Fruit fly (Drosophila melanogaster) whole organism, embryonic: ENCODE measurements around the gene Mgat4b.

Experiments
- Asciz ChIP-seq: fragments of 200-800 bp; sonication (Bioruptor generic); optimal IDR thresholded peaks from 2 replicates; lab custom pipeline; 2017; ENCODE audit warnings: missing biosample characterization, mild to moderate bottlenecking, missing genetic modification characterization, missing genetic modification reagents
- B-H2 ChIP-seq: fragments of 200-800 bp; sonication (Bioruptor generic); optimal IDR thresholded peaks from 2 replicates; lab custom pipeline; 2018; ENCODE audit warnings: missing biosample characterization, mild to moderate bottlenecking, missing genetic modification characterization
- CG10543 ChIP-seq: fragments of 200-800 bp; sonication (Bioruptor generic); optimal IDR thresholded peaks from 3 replicates; lab custom pipeline; 2017; ENCODE audit warnings: missing biosample characterization, mild to moderate bottlenecking, missing genetic modification characterization, moderate library complexity
- CG10979 ChIP-seq: fragments of 200-800 bp; sonication (Bioruptor generic); optimal IDR thresholded peaks from 2 replicates; lab custom pipeline; 2018; ENCODE audit warnings: missing biosample characterization, mild to moderate bottlenecking, missing genetic modification characterization, moderate library complexity
- CG11504 ChIP-seq: fragments of 200-800 bp; sonication (Bioruptor generic); optimal IDR thresholded peaks from 3 replicates; lab custom pipeline; 2019; ENCODE audit warnings: missing biosample characterization, mild to moderate bottlenecking, missing genetic modification characterization, moderate library complexity
- CG12942 ChIP-seq: fragments of 200-800 bp; sonication (Bioruptor generic); optimal IDR thresholded peaks from 3 replicates; lab custom pipeline; 2016; ENCODE audit warnings: missing biosample characterization, missing genetic modification characterization
- CG1647 ChIP-seq: fragments of 200-800 bp; sonication (Bioruptor generic); optimal IDR thresholded peaks from 3 replicates; lab custom pipeline; 2016; ENCODE audit warnings: missing biosample characterization, missing genetic modification characterization
- CG2712 ChIP-seq: fragments of 200-800 bp; optimal IDR thresholded peaks from 3 replicates; lab custom pipeline; 2019; ENCODE audit warnings: missing biosample characterization, mild to moderate bottlenecking, missing genetic modification characterization, moderate library complexity
- CG31441 ChIP-seq: fragments of 200-800 bp; sonication (Bioruptor generic); IDR thresholded peaks from 2 replicates; pipeline ENCODE4 v1.3.6; 2022; ENCODE audit warnings: missing biosample characterization, missing genetic modification characterization
- CG32532 ChIP-seq: fragments of 200-800 bp; sonication (Bioruptor generic); IDR thresholded peaks from 2 replicates; pipeline ENCODE4 v1.3.6; 2022; ENCODE audit warnings: missing biosample characterization, missing genetic modification characterization
- CG32772 ChIP-seq: fragments of 200-800 bp; sonication (Bioruptor generic); IDR thresholded peaks from 2 replicates; pipeline ENCODE4 v1.3.6; 2022; ENCODE audit warnings: missing biosample characterization, missing genetic modification characterization
- CG4328 ChIP-seq: fragments of 200-800 bp; sonication (Bioruptor generic); optimal IDR thresholded peaks from 3 replicates; lab custom pipeline; 2017; ENCODE audit warnings: missing biosample characterization, missing genetic modification reagents, missing genetic modification characterization
- CG4404 ChIP-seq: fragments of 200-800 bp; sonication (Bioruptor generic); IDR thresholded peaks from 2 replicates; pipeline ENCODE4 v1.3.6; 2022; ENCODE audit warnings: missing biosample characterization, missing genetic modification characterization
- CG6175 ChIP-seq: fragments of 200-800 bp; sonication (Bioruptor generic); IDR thresholded peaks from 3 replicates; pipeline ENCODE4 v1.3.6; 2022; ENCODE audit warnings: missing biosample characterization, missing genetic modification characterization
- CG6683 ChIP-seq: fragments of 200-800 bp; sonication (Bioruptor generic); optimal IDR thresholded peaks from 2 replicates; lab custom pipeline; 2017; ENCODE audit warnings: missing biosample characterization, mild to moderate bottlenecking, missing genetic modification characterization, missing genetic modification reagents
- CG6791 ChIP-seq: fragments of 200-800 bp; sonication (Bioruptor generic); IDR thresholded peaks from 3 replicates; pipeline ENCODE4 v1.3.6; 2022; ENCODE audit warnings: missing biosample characterization, missing genetic modification characterization; ENCODE audit not compliant: partially characterized antibody
- CG7372 ChIP-seq: fragments of 200-800 bp; sonication (Bioruptor generic); IDR thresholded peaks from 2 replicates; pipeline ENCODE4 v1.3.6; 2022; ENCODE audit warnings: missing biosample characterization, missing genetic modification characterization
- CG7839 ChIP-seq: fragments of 200-800 bp; sonication (Bioruptor generic); optimal IDR thresholded peaks from 3 replicates; lab custom pipeline; 2018; ENCODE audit warnings: missing biosample characterization, mild to moderate bottlenecking, missing genetic modification characterization, moderate library complexity
- CG9609 ChIP-seq: fragments of 200-800 bp; sonication (Bioruptor generic); optimal IDR thresholded peaks from 3 replicates; lab custom pipeline; 2016; ENCODE audit warnings: missing biosample characterization, missing genetic modification characterization
- CG9727 ChIP-seq: fragments of 200-800 bp; sonication (Bioruptor generic); optimal IDR thresholded peaks from 3 replicates; lab custom pipeline; 2017; ENCODE audit warnings: missing biosample characterization, mild to moderate bottlenecking, missing genetic modification characterization
- CG9817 ChIP-seq: fragments of 200-800 bp; sonication (Bioruptor generic); optimal IDR thresholded peaks from 2 replicates; lab custom pipeline; 2018; ENCODE audit warnings: missing biosample characterization, mild to moderate bottlenecking, missing genetic modification characterization, moderate library complexity
- CG9876 ChIP-seq: fragments of 200-800 bp; sonication (Bioruptor generic); optimal IDR thresholded peaks from 2 replicates; lab custom pipeline; 2016; ENCODE audit warnings: missing biosample characterization, missing genetic modification characterization
- Doc3 ChIP-seq: fragments of 200-800 bp; sonication (Bioruptor generic); IDR thresholded peaks from 3 replicates; pipeline ENCODE4 v1.3.6; 2022; ENCODE audit warnings: missing biosample characterization, missing genetic modification characterization; ENCODE audit not compliant: partially characterized antibody
- E2f2 ChIP-seq: fragments of 200-800 bp; sonication (Bioruptor generic); IDR thresholded peaks from 2 replicates; pipeline ENCODE4 v1.3.6; 2022; ENCODE audit warnings: missing biosample characterization, missing genetic modification characterization
- Lim3 ChIP-seq: fragments of 200-800 bp; sonication (Bioruptor generic); IDR thresholded peaks from 2 replicates; pipeline ENCODE4 v1.3.6; 2022; ENCODE audit warnings: missing biosample characterization, missing genetic modification characterization
- Poxn ChIP-seq: fragments of 200-800 bp; sonication (Bioruptor generic); IDR thresholded peaks from 2 replicates; pipeline ENCODE4 v1.3.6; 2022; ENCODE audit warnings: missing biosample characterization, missing genetic modification characterization
- Ravus ChIP-seq: fragments of 200-800 bp; sonication (Bioruptor generic); IDR thresholded peaks from 2 replicates; pipeline ENCODE4 v1.3.6; 2022; ENCODE audit warnings: missing biosample characterization, missing genetic modification characterization
- Sry-δ ChIP-seq: fragments of 200-800 bp; sonication (Bioruptor generic); optimal IDR thresholded peaks from 2 replicates; lab custom pipeline; 2016; ENCODE audit warnings: missing biosample characterization, missing genetic modification characterization
- abd-A ChIP-seq: fragments of 200-800 bp; sonication (Bioruptor generic); optimal IDR thresholded peaks from 3 replicates; lab custom pipeline; 2019; ENCODE audit warnings: missing biosample characterization, mild to moderate bottlenecking, missing genetic modification characterization, moderate library complexity
- ase ChIP-seq: fragments of 200-800 bp; sonication (Bioruptor generic); IDR thresholded peaks from 3 replicates; pipeline ENCODE4 v1.3.6; 2022; ENCODE audit warnings: missing biosample characterization, missing genetic modification characterization
- caup ChIP-seq: fragments of 200-800 bp; sonication (Bioruptor generic); optimal IDR thresholded peaks from 3 replicates; lab custom pipeline; 2017; ENCODE audit warnings: missing biosample characterization, mild to moderate bottlenecking, missing genetic modification characterization, moderate library complexity; ENCODE audit not compliant: severe bottlenecking
- cg ChIP-seq: fragments of 200-800 bp; sonication (Bioruptor generic); optimal IDR thresholded peaks from 3 replicates; lab custom pipeline; 2019; ENCODE audit warnings: missing biosample characterization, mild to moderate bottlenecking, missing genetic modification characterization, moderate library complexity
- chn ChIP-seq: fragments of 200-800 bp; sonication (Bioruptor generic); optimal IDR thresholded peaks from 2 replicates; lab custom pipeline; 2016; ENCODE audit warnings: missing biosample characterization, missing genetic modification characterization
- crc ChIP-seq: fragments of 200-800 bp; sonication (Bioruptor generic); optimal IDR thresholded peaks from 2 replicates; lab custom pipeline; 2016; ENCODE audit warnings: missing biosample characterization, missing genetic modification characterization
- da ChIP-seq: fragments of 200-800 bp; sonication (Bioruptor generic); optimal IDR thresholded peaks from 2 replicates; lab custom pipeline; 2016; ENCODE audit warnings: missing biosample characterization, missing genetic modification characterization
- dimm ChIP-seq: fragments of 200-800 bp; sonication (Bioruptor generic); IDR thresholded peaks from 2 replicates; pipeline ENCODE4 v1.3.6; 2022; ENCODE audit warnings: missing biosample characterization, missing genetic modification characterization
- ems ChIP-seq: fragments of 200-800 bp; sonication (Bioruptor generic); optimal IDR thresholded peaks from 3 replicates; lab custom pipeline; 2016; ENCODE audit warnings: missing biosample characterization, missing genetic modification characterization
- h ChIP-seq: fragments of >200 bp; optimal IDR thresholded peaks from 2 replicates; lab custom pipeline; 2017
- jigr1 ChIP-seq: fragments of 200-800 bp; sonication (Bioruptor generic); IDR thresholded peaks from 3 replicates; pipeline ENCODE4 v1.3.6; 2022; ENCODE audit warnings: missing biosample characterization, missing genetic modification characterization
- lmd ChIP-seq: fragments of 200-800 bp; sonication (Bioruptor generic); IDR thresholded peaks from 2 replicates; pipeline ENCODE4 v1.3.6; 2022; ENCODE audit warnings: missing biosample characterization, missing genetic modification characterization
- nau ChIP-seq: fragments of 200-800 bp; sonication (Bioruptor generic); optimal IDR thresholded peaks from 3 replicates; lab custom pipeline; 2017; ENCODE audit warnings: missing biosample characterization, mild to moderate bottlenecking, missing genetic modification characterization, missing genetic modification reagents
- pan ChIP-seq, 4 experiments: fragments of >200 bp in 3 of 4; fragments of 200-800 bp in 1 of 4; sonication (Bioruptor generic) in 1 of 4; optimal IDR thresholded peaks in 3 of 4; IDR thresholded peaks in 1 of 4; 2 replicates each; pipeline versions ENCODE4 v1.3.6 to Lab custom; 2017 to 2022; ENCODE audit warnings: missing biosample characterization in 2 of 4, missing genetic modification characterization in 2 of 4, mixed read lengths in 1 of 4
- pita ChIP-seq: fragments of 200-800 bp; sonication (Bioruptor generic); optimal IDR thresholded peaks from 2 replicates; lab custom pipeline; 2017; ENCODE audit warnings: missing biosample characterization, mild to moderate bottlenecking, missing genetic modification characterization
- pros ChIP-seq: fragments of 200-800 bp; sonication (Bioruptor generic); optimal IDR thresholded peaks from 3 replicates; lab custom pipeline; 2019; ENCODE audit warnings: missing biosample characterization, mild to moderate bottlenecking, missing genetic modification characterization, moderate library complexity
- rib ChIP-seq: fragments of 200-800 bp; sonication (Bioruptor generic); IDR thresholded peaks from 2 replicates; pipeline ENCODE4 v1.3.6; 2022; ENCODE audit warnings: missing biosample characterization, missing genetic modification characterization
- sens-2 ChIP-seq: fragments of 200-800 bp; sonication (Bioruptor generic); IDR thresholded peaks from 2 replicates; pipeline ENCODE4 v1.3.6; 2022; ENCODE audit warnings: missing biosample characterization, missing genetic modification characterization
- slou ChIP-seq: fragments of 200-800 bp; sonication (Bioruptor generic); optimal IDR thresholded peaks from 3 replicates; lab custom pipeline; 2016; ENCODE audit warnings: missing biosample characterization, missing genetic modification characterization
- toy ChIP-seq: fragments of 200-800 bp; sonication (Bioruptor generic); IDR thresholded peaks from 2 replicates; pipeline ENCODE4 v1.3.6; 2022; ENCODE audit warnings: missing biosample characterization, missing genetic modification characterization
- ttk ChIP-seq: fragments of 200-800 bp; sonication (Bioruptor generic); IDR thresholded peaks from 2 replicates; pipeline ENCODE4 v2.1.2; 2022; ENCODE audit warnings: missing biosample characterization, missing genetic modification characterization

The Mgat4b gene

DNA sequence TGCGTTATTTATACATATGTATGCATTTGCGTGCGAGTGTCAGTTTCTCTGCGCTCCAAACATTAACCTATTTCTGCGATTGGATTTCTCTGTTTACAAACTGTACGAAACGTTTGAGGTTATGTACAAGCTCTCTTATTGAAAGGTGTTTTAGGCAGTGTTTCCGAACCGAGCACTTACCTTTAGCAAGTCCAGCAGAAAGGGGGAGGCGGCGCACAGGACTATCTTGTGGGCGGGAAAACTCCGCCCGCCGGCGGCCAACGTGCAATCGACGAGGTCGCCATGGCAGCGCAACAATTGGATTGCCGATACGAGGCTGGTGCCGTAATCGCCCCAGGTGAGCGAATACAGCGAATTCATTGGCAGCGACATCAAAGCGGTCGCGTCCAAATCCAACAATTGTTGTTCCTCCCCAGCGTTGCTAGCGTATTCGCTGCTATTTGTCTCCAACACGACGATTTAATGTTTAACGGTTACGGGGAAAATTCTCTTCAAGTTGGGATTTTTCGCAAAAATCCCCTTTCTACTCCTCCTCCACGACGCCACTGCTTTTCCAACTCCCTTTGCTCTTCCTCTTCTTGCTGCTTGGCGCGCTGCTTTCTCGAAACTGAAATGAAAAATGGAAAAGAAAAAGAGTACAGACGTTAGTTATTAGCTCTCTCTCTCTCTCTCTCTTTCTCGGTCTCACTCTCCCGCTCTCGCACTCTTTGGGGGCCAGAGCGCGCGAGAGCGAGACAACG, 12.2 kb downstream of the Mgat4b start (continued):
- TF ChIP-seq pros (GFP tag; lab: Kevin White, UChicago) = peak; percentile 93
- peak; percentile 85 for TF ChIP-seq CG6175
- no peak for TF ChIP-seq abd-A
- TF ChIP-seq CG1647 (GFP tag; lab: Kevin White, UChicago) = peak; percentile 79
- peak; percentile 86 for TF ChIP-seq sens-2
- peak; percentile 76 for TF ChIP-seq jigr1 (GFP tag; lab: Robert Waterston, UW)
- no peak for TF ChIP-seq h (lab: Kevin White, UChicago)
- no peak for TF ChIP-seq Doc3
- peak; percentile 87 for TF ChIP-seq CG9727 (GFP tag; lab: Kevin White, UChicago)
- peak; percentile 37; the same call in 1 of the 3 replicates for TF ChIP-seq CG6791 (GFP tag; lab: Robert Waterston, UW)
- TF ChIP-seq CG4404 (GFP tag; lab: Robert Waterston, UW) = peak; percentile 84
- TF ChIP-seq CG12942 (GFP tag; lab: Kevin White, UChicago) = peak; percentile 82
- peak; percentile 93 for TF ChIP-seq ase
- peak; percentile 89 for TF ChIP-seq CG7372 (GFP tag; lab: Robert Waterston, UW)
- peak; percentile 60 for TF ChIP-seq Ravus (GFP tag; lab: Robert Waterston, UW)
- TF ChIP-seq E2f2 (GFP tag; lab: Robert Waterston, UW) = peak; percentile 64; the same call in 1 of the 2 replicates
- peak; percentile 72 for TF ChIP-seq Lim3
- peak; percentile 84 for TF ChIP-seq ems (GFP tag; lab: Kevin White, UChicago)
- TF ChIP-seq chn (GFP tag; lab: Kevin White, UChicago) = peak; percentile 89
- peak; percentile 67 for TF ChIP-seq CG6683
- TF ChIP-seq cg (GFP tag; lab: Kevin White, UChicago) = peak; percentile 6
- no peak for TF ChIP-seq pita (GFP tag; lab: Kevin White, UChicago)
- TF ChIP-seq caup = peak; percentile 93
- peak; percentile 73 for TF ChIP-seq Asciz (GFP tag; lab: Kevin White, UChicago)
- peak; percentile 46 for TF ChIP-seq Sry-δ (GFP tag; lab: Kevin White, UChicago)
- TF ChIP-seq pan (optimal IDR thresholded peaks at IDR 0.05; lab: Kevin White, UChicago) = no peak
- peak in 1 of 2 experiments; percentile 93 for TF ChIP-seq pan (GFP tag; optimal IDR thresholded peaks at IDR 0.05 in 1 of 2, IDR thresholded peaks at IDR 0.05 in 1 of 2)
- peak; percentile 95 for TF ChIP-seq CG9609
- peak; percentile 90 for TF ChIP-seq CG7839 (tag; lab: Kevin White, UChicago)
- TF ChIP-seq dimm (GFP tag; lab: Robert Waterston, UW) = peak; percentile 81
- TF ChIP-seq CG32532 = peak; percentile 96
- TF ChIP-seq B-H2 (GFP tag; lab: Kevin White, UChicago) = peak; percentile 76
- peak; percentile 74; the same call in 1 of the 2 replicates for TF ChIP-seq Poxn (GFP tag; lab: Robert Waterston, UW)
- TF ChIP-seq CG9817 = peak; percentile 84
- TF ChIP-seq CG9876 (GFP tag; lab: Kevin White, UChicago) = peak; percentile 92
- TF ChIP-seq rib = peak; percentile 96
- TF ChIP-seq da (GFP tag; lab: Kevin White, UChicago) = peak; percentile 63
- TF ChIP-seq lmd (GFP tag; lab: Robert Waterston, UW) = peak; percentile 93
- peak; percentile 76 for TF ChIP-seq slou (GFP tag; lab: Kevin White, UChicago)
- TF ChIP-seq CG10543 (GFP tag; lab: Kevin White, UChicago) = peak; percentile 73
- peak; percentile 76 for TF ChIP-seq CG10979
- peak; percentile 73 for TF ChIP-seq CG4328 (GFP tag; lab: Kevin White, UChicago)
- peak; percentile 76 for TF ChIP-seq nau (GFP tag; lab: Kevin White, UChicago)
- TF ChIP-seq crc (GFP tag; lab: Kevin White, UChicago) = peak; percentile 70
- TF ChIP-seq toy (GFP tag; lab: Robert Waterston, UW) = peak; percentile 62; the same call in 1 of the 2 replicates
- TF ChIP-seq CG11504 (tag; lab: Kevin White, UChicago) = peak; percentile 85
- TF ChIP-seq ttk (GFP tag; lab: Robert Waterston, UW) = peak; percentile 86
- peak; percentile 79 for TF ChIP-seq CG31441 (GFP tag; lab: Robert Waterston, UW)
- peak; percentile 90 for TF ChIP-seq CG32772 (GFP tag; lab: Robert Waterston, UW)
- peak; percentile 80 for TF ChIP-seq CG2712 (tag; lab: Kevin White, UChicago)
